Fruit fly (Drosophila melanogaster) whole organism, embryonic: ENCODE results near the gene Mbs.

Experiments
- Ada2b ChIP-seq: fragments of 200-800 bp; sonication (Bioruptor generic); IDR thresholded peaks from 2 replicates; pipeline ENCODE4 v1.3.6; 2022; ENCODE audit warnings: missing biosample characterization, missing genetic modification characterization
- Bgb ChIP-seq: fragments of 200-800 bp; sonication (Bioruptor generic); IDR thresholded peaks from 2 replicates; pipeline ENCODE4 v1.3.6; 2022; ENCODE audit warnings: missing biosample characterization, missing genetic modification characterization; ENCODE audit not compliant: partially characterized antibody
- CG11560 ChIP-seq: fragments of 200-800 bp; sonication (Bioruptor generic); IDR thresholded peaks from 3 replicates; pipeline ENCODE4 v1.3.6; 2022; ENCODE audit warnings: missing biosample characterization, missing genetic modification characterization
- CG11696 ChIP-seq: fragments of 200-800 bp; sonication (Bioruptor generic); IDR thresholded peaks from 2 replicates; pipeline ENCODE4 v1.3.6; 2022; ENCODE audit warnings: missing biosample characterization, missing genetic modification characterization
- CG12155 ChIP-seq: fragments of 200-800 bp; sonication (Bioruptor generic); optimal IDR thresholded peaks from 3 replicates; lab custom pipeline; 2016; ENCODE audit warnings: missing biosample characterization, missing genetic modification characterization
- CG13123 ChIP-seq: fragments of 200-800 bp; sonication (Bioruptor generic); optimal IDR thresholded peaks from 2 replicates; lab custom pipeline; 2016; ENCODE audit warnings: missing biosample characterization, missing genetic modification characterization
- CG13894 ChIP-seq: fragments of 200-800 bp; sonication (Bioruptor generic); optimal IDR thresholded peaks from 3 replicates; lab custom pipeline; 2018; ENCODE audit warnings: missing biosample characterization, mild to moderate bottlenecking, missing genetic modification characterization, moderate library complexity
- CG14667 ChIP-seq: fragments of 200-800 bp; sonication (Bioruptor generic); IDR thresholded peaks from 2 replicates; pipeline ENCODE4 v1.3.6; 2022; ENCODE audit warnings: missing biosample characterization, missing genetic modification characterization
- CG17328 ChIP-seq: fragments of 200-800 bp; sonication (Bioruptor generic); IDR thresholded peaks from 2 replicates; pipeline ENCODE4 v1.3.6; 2022; ENCODE audit warnings: missing biosample characterization, missing genetic modification characterization
- CG17912 ChIP-seq: fragments of 200-800 bp; sonication (Bioruptor generic); optimal IDR thresholded peaks from 2 replicates; lab custom pipeline; 2018; ENCODE audit warnings: missing biosample characterization, mild to moderate bottlenecking, missing genetic modification characterization
- CG1832 ChIP-seq: fragments of 200-800 bp; sonication (Bioruptor generic); optimal IDR thresholded peaks from 2 replicates; lab custom pipeline; 2017; ENCODE audit warnings: missing biosample characterization, mild to moderate bottlenecking, missing genetic modification characterization, inconsistent platforms
- CG18476 ChIP-seq: fragments of 200-800 bp; sonication (Bioruptor generic); optimal IDR thresholded peaks from 2 replicates; lab custom pipeline; 2016; ENCODE audit warnings: missing biosample characterization, mild to moderate bottlenecking, missing genetic modification characterization
- CG31365 ChIP-seq: fragments of 200-800 bp; sonication (Bioruptor generic); optimal IDR thresholded peaks from 2 replicates; lab custom pipeline; 2018; ENCODE audit warnings: missing biosample characterization, mild to moderate bottlenecking, missing genetic modification characterization
- CG34422 ChIP-seq: fragments of 200-800 bp; sonication (Bioruptor generic); IDR thresholded peaks from 3 replicates; pipeline ENCODE4 v1.3.6; 2022; ENCODE audit warnings: missing biosample characterization, missing genetic modification characterization
- CG6254 ChIP-seq: fragments of 200-800 bp; sonication (Bioruptor generic); optimal IDR thresholded peaks from 3 replicates; lab custom pipeline; 2017; ENCODE audit warnings: mild to moderate bottlenecking, missing biosample characterization, missing genetic modification reagents, missing genetic modification characterization
- CG6854 ChIP-seq: fragments of 200-800 bp; sonication (Bioruptor generic); optimal IDR thresholded peaks from 3 replicates; lab custom pipeline; 2017; ENCODE audit warnings: missing biosample characterization, mild to moderate bottlenecking, missing genetic modification characterization
- CG7745 ChIP-seq: fragments of 200-800 bp; sonication (Bioruptor generic); optimal IDR thresholded peaks from 2 replicates; lab custom pipeline; 2018; ENCODE audit warnings: missing biosample characterization, mild to moderate bottlenecking, missing genetic modification characterization, moderate library complexity
- CG8478 ChIP-seq: fragments of >200 bp; optimal IDR thresholded peaks from 2 replicates; lab custom pipeline; 2018
- Dek ChIP-seq: fragments of 200-800 bp; sonication (Bioruptor generic); optimal IDR thresholded peaks from 3 replicates; lab custom pipeline; 2019; ENCODE audit warnings: missing biosample characterization, mild to moderate bottlenecking, missing genetic modification characterization, moderate library complexity
- Fer3 ChIP-seq: fragments of 200-800 bp; sonication (Bioruptor generic); optimal IDR thresholded peaks from 2 replicates; lab custom pipeline; 2018; ENCODE audit warnings: missing biosample characterization, mild to moderate bottlenecking, missing genetic modification characterization, moderate library complexity
- Gsc ChIP-seq: fragments of 200-800 bp; sonication (Bioruptor generic); IDR thresholded peaks from 2 replicates; pipeline ENCODE4 v1.3.6; 2022; ENCODE audit warnings: missing biosample characterization, missing genetic modification characterization
- Gug ChIP-seq: fragments of 200-800 bp; sonication (Bioruptor generic); IDR thresholded peaks from 4 replicates; pipeline ENCODE4 v1.3.6; 2022; ENCODE audit warnings: missing biosample characterization, missing genetic modification characterization
- HmgZ ChIP-seq: fragments of 200-800 bp; sonication (Bioruptor generic); optimal IDR thresholded peaks from 2 replicates; lab custom pipeline; 2018; ENCODE audit warnings: missing biosample characterization, mild to moderate bottlenecking, missing genetic modification characterization
- Nf-YC ChIP-seq: fragments of 200-800 bp; optimal IDR thresholded peaks from 3 replicates; lab custom pipeline; 2019; ENCODE audit warnings: missing biosample characterization, mild to moderate bottlenecking, missing genetic modification characterization, moderate library complexity
- Ravus ChIP-seq: fragments of 200-800 bp; sonication (Bioruptor generic); IDR thresholded peaks from 2 replicates; pipeline ENCODE4 v1.3.6; 2022; ENCODE audit warnings: missing biosample characterization, missing genetic modification characterization
- Tbp ChIP-seq: fragments of >200 bp; optimal IDR thresholded peaks from 2 replicates; lab custom pipeline; 2018; ENCODE audit warnings: missing biosample characterization, missing genetic modification characterization
- Usf ChIP-seq: fragments of 200-800 bp; sonication (Bioruptor generic); optimal IDR thresholded peaks from 2 replicates; lab custom pipeline; 2017; ENCODE audit warnings: missing genotype, missing biosample characterization, missing genetic modification characterization
- Xbp1 ChIP-seq: fragments of 200-800 bp; sonication (Bioruptor generic); optimal IDR thresholded peaks from 3 replicates; lab custom pipeline; 2016; ENCODE audit warnings: missing biosample characterization, mild to moderate bottlenecking, missing genetic modification characterization
- ash1 ChIP-seq: fragments of 200-800 bp; sonication (Bioruptor generic); optimal IDR thresholded peaks from 2 replicates; lab custom pipeline; 2018; ENCODE audit warnings: missing biosample characterization, mild to moderate bottlenecking, missing genetic modification characterization
- chm ChIP-seq: fragments of 200-800 bp; sonication (Bioruptor generic); IDR thresholded peaks from 2 replicates; pipeline ENCODE4 v1.3.6; 2022; ENCODE audit warnings: missing biosample characterization, missing genetic modification characterization
- dan ChIP-seq: fragments of 200-800 bp; sonication (Bioruptor generic); IDR thresholded peaks from 2 replicates; pipeline ENCODE4 v1.3.6; 2022; ENCODE audit warnings: missing biosample characterization, missing genetic modification characterization
- emc ChIP-seq: fragments of 200-800 bp; sonication (Bioruptor generic); optimal IDR thresholded peaks from 2 replicates; lab custom pipeline; 2016; ENCODE audit warnings: missing biosample characterization, missing genetic modification characterization
- en ChIP-seq: fragments of 200-800 bp; sonication (Bioruptor generic); optimal IDR thresholded peaks from 2 replicates; lab custom pipeline; 2016; ENCODE audit warnings: missing biosample characterization, missing genetic modification characterization
- fu2 ChIP-seq: fragments of 200-800 bp; sonication (Bioruptor generic); optimal IDR thresholded peaks from 2 replicates; lab custom pipeline; 2016; ENCODE audit warnings: missing biosample characterization, missing genetic modification characterization
- gce ChIP-seq: fragments of 200-800 bp; sonication (Bioruptor generic); IDR thresholded peaks from 3 replicates; pipeline ENCODE4 v1.3.6; 2022; ENCODE audit warnings: missing biosample characterization, missing genetic modification characterization
- grau ChIP-seq: fragments of 200-800 bp; optimal IDR thresholded peaks from 3 replicates; lab custom pipeline; 2019; ENCODE audit warnings: missing biosample characterization, mild to moderate bottlenecking, missing genetic modification characterization, moderate library complexity
- gt ChIP-seq: fragments of 200-800 bp; sonication (Bioruptor generic); IDR thresholded peaks from 2 replicates; pipeline ENCODE4 v1.3.6; 2022; ENCODE audit warnings: missing biosample characterization, missing genetic modification characterization
- kay ChIP-seq: fragments of 200-800 bp; sonication (Bioruptor generic); optimal IDR thresholded peaks from 2 replicates; lab custom pipeline; 2016; ENCODE audit warnings: missing biosample characterization, missing genetic modification characterization
- nau ChIP-seq: fragments of 200-800 bp; sonication (Bioruptor generic); optimal IDR thresholded peaks from 3 replicates; lab custom pipeline; 2017; ENCODE audit warnings: missing biosample characterization, mild to moderate bottlenecking, missing genetic modification characterization, missing genetic modification reagents
- p53 ChIP-seq: fragments of 200-800 bp; sonication (Bioruptor generic); optimal IDR thresholded peaks from 2 replicates; lab custom pipeline; 2016; ENCODE audit warnings: missing biosample characterization, missing genetic modification characterization
- pho ChIP-seq: fragments of 200-800 bp; sonication (Bioruptor generic); optimal IDR thresholded peaks from 2 replicates; lab custom pipeline; 2016; ENCODE audit warnings: missing biosample characterization, missing genetic modification characterization
- prd ChIP-seq, 3 experiments: fragments of >200 bp in 2 of 3; fragments of 200-800 bp in 1 of 3; sonication (Bioruptor generic) in 1 of 3; optimal IDR thresholded peaks in 2 of 3; IDR thresholded peaks in 1 of 3; 2 replicates in 2 of 3; 3 replicates in 1 of 3; pipeline versions ENCODE4 v1.3.6 to Lab custom; 2017 to 2022; ENCODE audit warnings: missing biosample characterization in 1 of 3, missing genetic modification characterization in 1 of 3
- schlank ChIP-seq: fragments of 200-800 bp; sonication (Bioruptor generic); optimal IDR thresholded peaks from 2 replicates; lab custom pipeline; 2018; ENCODE audit warnings: missing biosample characterization, mild to moderate bottlenecking, missing genetic modification characterization
- slou ChIP-seq: fragments of 200-800 bp; sonication (Bioruptor generic); optimal IDR thresholded peaks from 3 replicates; lab custom pipeline; 2016; ENCODE audit warnings: missing biosample characterization, missing genetic modification characterization
- stc ChIP-seq: fragments of 200-800 bp; sonication (Bioruptor generic); IDR thresholded peaks from 2 replicates; pipeline ENCODE4 v1.3.6; 2022; ENCODE audit warnings: missing biosample characterization, missing genetic modification characterization
- stwl ChIP-seq: fragments of 200-800 bp; sonication (Bioruptor generic); optimal IDR thresholded peaks from 3 replicates; lab custom pipeline; 2018; ENCODE audit warnings: missing biosample characterization, mild to moderate bottlenecking, missing genetic modification characterization, moderate library complexity
- tx ChIP-seq: fragments of 200-800 bp; sonication (Bioruptor generic); optimal IDR thresholded peaks from 2 replicates; lab custom pipeline; 2016; ENCODE audit warnings: missing biosample characterization, missing genetic modification characterization
- vvl ChIP-seq: fragments of 200-800 bp; sonication (Bioruptor generic); IDR thresholded peaks from 2 replicates; pipeline ENCODE4 v1.3.6; 2022; ENCODE audit warnings: missing biosample characterization, missing genetic modification characterization
- wek ChIP-seq: fragments of 200-800 bp; sonication (Bioruptor generic); optimal IDR thresholded peaks from 3 replicates; lab custom pipeline; 2018; ENCODE audit warnings: missing biosample characterization, mild to moderate bottlenecking, missing genetic modification characterization, moderate library complexity
- z ChIP-seq: fragments of 200-800 bp; sonication (Bioruptor generic); IDR thresholded peaks from 3 replicates; pipeline ENCODE4 v1.3.6; 2022; ENCODE audit warnings: missing biosample characterization, missing genetic modification characterization
- zen2 ChIP-seq: fragments of 200-800 bp; sonication (Bioruptor generic); IDR thresholded peaks from 3 replicates; pipeline ENCODE4 v1.3.6; 2022; ENCODE audit warnings: missing biosample characterization, missing genetic modification characterization; ENCODE audit not compliant: partially characterized antibody

Gene Mbs

DNA sequence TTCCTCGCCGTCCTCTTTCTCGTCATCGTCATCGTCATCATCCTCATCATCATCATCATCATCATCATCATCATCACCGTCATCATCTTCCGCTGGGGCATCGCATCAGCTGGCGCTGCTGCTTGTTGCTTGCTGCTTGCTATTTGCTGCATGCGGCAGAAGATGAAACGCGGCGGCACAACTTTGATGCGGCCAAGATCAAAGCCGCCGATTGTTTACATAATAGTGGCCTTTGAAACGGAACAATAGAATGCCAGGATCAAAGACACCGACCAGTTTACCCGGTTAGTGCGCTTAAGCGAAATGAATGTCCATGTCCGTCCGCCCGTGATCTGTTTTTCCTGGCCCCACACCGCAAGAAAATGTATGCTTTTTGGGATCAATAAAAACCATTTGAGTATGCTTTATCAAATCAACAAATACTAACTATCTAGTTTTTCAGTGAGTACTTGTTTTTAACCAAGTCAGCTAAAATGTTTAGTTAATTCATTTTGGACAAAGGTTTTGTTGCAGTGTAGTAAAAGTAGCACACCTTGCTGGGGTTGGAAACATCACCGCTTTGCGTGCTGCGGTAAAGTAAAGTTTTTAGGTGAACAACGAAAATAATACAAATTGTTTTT is 30.6 kb upstream of the Mbs start:
- TF ChIP-seq Ada2b (peak; percentile 22; the same call in 1 of the 2 replicates), schlank (tag; lab: Kevin White, UChicago) (no peak), slou (GFP tag; lab: Kevin White, UChicago) (no peak), CG7745 (no peak), CG17912 (GFP tag; lab: Kevin White, UChicago) (no peak), kay (GFP tag; lab: Kevin White, UChicago) (no peak), CG12155 (GFP tag; lab: Kevin White, UChicago) (peak; percentile 11), CG13894 (tag; lab: Kevin White, UChicago) (no peak), CG13123 (no peak), CG11696 (GFP tag; lab: Robert Waterston, UW) (no peak), CG31365 (tag; lab: Kevin White, UChicago) (no peak), Dek (no peak), CG18476 (GFP tag; lab: Kevin White, UChicago) (no peak), emc (GFP tag; lab: Kevin White, UChicago) (no peak), stwl (tag; lab: Kevin White, UChicago) (peak; percentile 43), wek (GFP tag; lab: Kevin White, UChicago) (no peak), p53 (GFP tag; lab: Kevin White, UChicago) (no peak), prd (optimal IDR thresholded peaks at IDR 0.05; lab: Kevin White, UChicago) (no peak), prd (GFP tag; IDR thresholded peaks at IDR 0.05; lab: Robert Waterston, UW) (peak; percentile 87), Xbp1 (peak; percentile 47), chm (GFP tag; lab: Robert Waterston, UW) (peak; percentile 54; the same call in 1 of the 2 replicates), Ravus (GFP tag; lab: Robert Waterston, UW) (no peak), stc (GFP tag; lab: Robert Waterston, UW) (no peak), CG34422 (GFP tag; lab: Robert Waterston, UW) (no peak), Fer3 (tag; lab: Kevin White, UChicago) (no peak), CG6854 (no peak), Usf (no peak), pho (GFP tag; lab: Kevin White, UChicago) (no peak), vvl (peak; percentile 72), HmgZ (tag; lab: Kevin White, UChicago) (no peak), Bgb (GFP tag; lab: Robert Waterston, UW) (no peak), zen2 (GFP tag; lab: Robert Waterston, UW) (no peak), Tbp (GFP tag; lab: Kevin White, UChicago) (no peak), gce (0 out of 3 replicates have a peak, but pooled peaks have one; percentile 56), CG11560 (tag; lab: Robert Waterston, UW) (no peak), tx (GFP tag; lab: Kevin White, UChicago) (no peak), CG14667 (GFP tag; lab: Robert Waterston, UW) (0 out of 2 replicates have a peak, but pooled peaks have one; percentile 7), ash1 (no peak), dan (GFP tag; lab: Robert Waterston, UW) (peak; percentile 55; the same call in 1 of the 2 replicates), gt (no peak), Gug (GFP tag; lab: Robert Waterston, UW) (no peak), CG17328 (GFP tag; lab: Robert Waterston, UW) (peak; percentile 63), grau (peak; percentile 51), nau (GFP tag; lab: Kevin White, UChicago) (no peak), Gsc (GFP tag; lab: Robert Waterston, UW) (peak; percentile 32; the same call in 1 of the 2 replicates), z (GFP tag; lab: Robert Waterston, UW) (no peak), CG1832 (no peak), en (GFP tag; lab: Kevin White, UChicago) (no peak), Nf-YC (tag; lab: Kevin White, UChicago) (no peak), CG8478 (no peak), fu2 (no peak), CG6254 (no peak)
